Fruit fly (Drosophila melanogaster) whole organism, adult: Measurements from ENCODE around the gene CG42674.

Source experiments
- CG33017 ChIP-seq: fragments of 200-800 bp; sonication (Bioruptor generic); optimal IDR thresholded peaks from 2 replicates; lab custom pipeline; 2018; ENCODE audit warnings: missing biosample characterization, mild to moderate bottlenecking, missing genetic modification characterization, moderate library complexity
- Clk ChIP-seq: fragments of 200-800 bp; sonication (Bioruptor generic); optimal IDR thresholded peaks from 2 replicates; lab custom pipeline; 2017; ENCODE audit warnings: missing biosample characterization, missing genetic modification characterization
- pad ChIP-seq: fragments of 200-800 bp; sonication (Bioruptor generic); optimal IDR thresholded peaks from 3 replicates; lab custom pipeline; 2017; ENCODE audit warnings: missing biosample characterization, missing genetic modification characterization, mild to moderate bottlenecking, moderate library complexity, missing genetic modification reagents

DNA sequence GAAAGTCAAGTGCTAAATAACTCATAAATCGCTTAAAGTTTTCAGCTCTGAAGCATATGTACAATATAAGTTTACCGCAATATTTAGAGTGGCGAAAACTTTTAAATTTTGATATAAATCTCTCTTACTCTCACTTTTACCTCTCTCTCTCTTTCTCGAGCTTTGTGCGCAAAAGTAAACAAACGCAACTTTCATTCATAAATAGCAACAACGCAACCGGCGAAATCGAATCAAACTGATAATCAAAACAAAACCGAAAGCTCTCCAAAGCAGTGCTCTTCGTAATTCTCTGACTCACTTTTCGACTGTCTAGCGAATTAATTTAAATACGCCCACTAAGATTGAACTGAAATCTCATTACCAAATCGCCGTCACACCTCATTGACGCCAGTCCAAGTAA lies 12.2 kb downstream of the CG42674 start:
- no peak for TF ChIP-seq pad (GFP tag; lab: Kevin White, UChicago)
- no peak for TF ChIP-seq CG33017
- no peak for TF ChIP-seq Clk (GFP tag; lab: Kevin White, UChicago)
